Fruit fly (Drosophila melanogaster): ENCODE results near the gene AOX3.

DNA sequence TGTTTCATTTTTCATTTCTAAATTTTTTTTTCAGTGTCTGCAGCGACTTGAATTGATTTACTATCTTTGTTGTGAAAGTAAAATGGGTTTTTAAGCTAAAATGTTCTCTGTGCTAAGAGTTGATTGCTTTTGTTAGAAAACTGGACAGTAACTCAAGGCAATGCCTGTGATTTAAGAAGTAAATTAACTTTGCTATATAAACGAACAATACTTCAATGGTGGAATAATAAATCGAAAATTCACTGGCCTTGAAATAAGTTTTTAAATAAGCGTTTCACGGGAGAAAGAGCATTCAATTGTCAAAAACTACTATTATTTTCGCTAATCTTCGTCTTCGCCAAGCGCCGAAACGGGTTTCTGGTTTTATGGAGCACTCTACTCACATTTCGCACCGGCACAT is 7.1 kb downstream of the AOX3 start:
- TF ChIP-seq Sox102F (GFP tag; optimal IDR thresholded peaks at IDR 0.05) (no peak), fu2 (GFP tag; optimal IDR thresholded peaks at IDR 0.05) (no peak), H15 (GFP tag; IDR thresholded peaks at IDR 0.05) (no peak), CG6175 (GFP tag; IDR thresholded peaks at IDR 0.05) (no peak), CG12155 (GFP tag; optimal IDR thresholded peaks at IDR 0.05) (no peak), Sin3A (optimal IDR thresholded peaks at IDR 0.05) (no peak), p53 (GFP tag; optimal IDR thresholded peaks at IDR 0.05) (no peak), CG18619 (GFP tag; optimal IDR thresholded peaks at IDR 0.05) (no peak), Asciz (GFP tag; optimal IDR thresholded peaks at IDR 0.05) (no peak), CG9727 (GFP tag; optimal IDR thresholded peaks at IDR 0.05) (no peak)
